Worm (Caenorhabditis elegans) whole organism, midembryonic: ENCODE results near the gene clec-5.

ENCODE experiments used
- T22C8.4 ChIP-seq: fragments of 200-800 bp; sonication (Bioruptor generic); IDR thresholded peaks from 2 replicates; pipeline ENCODE4 v1.3.6; 2022; ENCODE audit warnings: missing genetic modification characterization, missing compliant biosample characterization
- cog-1 ChIP-seq: sonication (generic microtip); optimal IDR thresholded peaks from 2 replicates; lab custom pipeline; 2016; ENCODE audit warnings: missing genetic modification characterization, missing compliant biosample characterization
- flt-1 ChIP-seq: fragments of 200-800 bp; sonication (Bioruptor generic); IDR thresholded peaks from 2 replicates; pipeline ENCODE4 v1.3.6; 2022; ENCODE audit warnings: missing genetic modification characterization, missing compliant biosample characterization
- klf-2 ChIP-seq: fragments of 200-800 bp; sonication (Bioruptor generic); conservative IDR thresholded peaks from 2 replicates; pipeline ENCODE4 v1.3.6; 2022; ENCODE audit warnings: missing genetic modification reagents, missing genetic modification characterization, missing compliant biosample characterization
- med-1 ChIP-seq: sonication (generic microtip); optimal IDR thresholded peaks from 2 replicates; lab custom pipeline; 2017; ENCODE audit warnings: missing genetic modification characterization, mild to moderate bottlenecking, missing compliant biosample characterization, antibody characterized with exemption, missing genetic modification reagents; ENCODE audit not compliant: insufficient read depth
- ref-1 ChIP-seq: fragments of 200-800 bp; sonication (Bioruptor generic); conservative IDR thresholded peaks from 2 replicates; pipeline ENCODE4 v1.3.6; 2022; ENCODE audit warnings: missing genetic modification reagents, missing genetic modification characterization, missing compliant biosample characterization
- tab-1 ChIP-seq: fragments of 200-800 bp; sonication (Bioruptor generic); IDR thresholded peaks from 2 replicates; pipeline ENCODE4 v1.3.6; 2022; ENCODE audit warnings: missing genetic modification characterization, missing compliant biosample characterization
- ztf-23 ChIP-seq: fragments of 200-800 bp; sonication (Bioruptor generic); IDR thresholded peaks from 2 replicates; pipeline ENCODE4 v1.3.6; 2022; ENCODE audit warnings: missing genetic modification reagents, missing genetic modification characterization, missing compliant biosample characterization
- ztf-29 ChIP-seq: fragments of 200-800 bp; sonication (Bioruptor generic); IDR thresholded peaks from 2 replicates; pipeline ENCODE4 v1.3.6; 2022; ENCODE audit warnings: missing genetic modification reagents, missing genetic modification characterization, missing compliant biosample characterization

clec-5 gene

ce11 chrIII:4870478-4870877 lies 12.9 kb downstream of the clec-5 start, which contains the start of gene gipc-1:
TSS of gene gipc-1 (plus strand) at chrIII:4870778.
- TF ChIP-seq ref-1 (GFP tag; lab: Robert Waterston, UW): no peak
- TF ChIP-seq cog-1 (tag; lab: Kevin White, UChicago): no peak
- no peak for TF ChIP-seq med-1 (GFP tag; lab: Kevin White, UChicago)
- TF ChIP-seq flt-1 (GFP tag; lab: Robert Waterston, UW): no peak
- TF ChIP-seq ztf-23 (GFP tag; lab: Robert Waterston, UW): no peak

DNA sequence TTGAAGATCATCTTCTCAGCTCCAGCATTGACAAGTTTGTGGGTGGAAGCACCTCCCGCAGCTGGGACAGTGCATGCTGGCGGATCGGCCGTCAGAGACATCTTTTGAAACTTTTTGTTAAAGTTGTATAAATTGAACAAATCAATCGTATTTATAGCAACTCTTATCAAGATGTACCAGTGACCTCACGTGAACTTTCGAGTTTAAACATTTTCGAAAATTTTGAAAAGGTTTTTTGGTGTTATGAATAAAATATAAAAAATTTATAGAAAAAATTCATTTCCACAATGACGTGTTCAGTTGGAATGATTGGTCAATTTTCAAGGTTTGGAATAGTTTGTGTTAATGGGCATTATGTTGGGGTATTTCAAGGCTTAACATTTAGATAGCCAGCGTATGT lies 14.8 kb downstream of the clec-5 start, which contains the start of the genes msd-4 and C35D10.3:
TSS of gene msd-4 (minus strand) at position 101 of the 400 bp plus-strand sequence.
TSS of gene C35D10.3 (plus strand) at position 279 of the 400 bp plus-strand sequence.
- no peak for TF ChIP-seq klf-2 (GFP tag; lab: Robert Waterston, UW)
- no peak for TF ChIP-seq T22C8.4 (GFP tag; lab: Robert Waterston, UW)
- no peak for TF ChIP-seq med-1 (GFP tag; lab: Kevin White, UChicago)
- TF ChIP-seq cog-1 (tag; lab: Kevin White, UChicago): no peak
- no peak for TF ChIP-seq ref-1 (GFP tag; lab: Robert Waterston, UW)

DNA sequence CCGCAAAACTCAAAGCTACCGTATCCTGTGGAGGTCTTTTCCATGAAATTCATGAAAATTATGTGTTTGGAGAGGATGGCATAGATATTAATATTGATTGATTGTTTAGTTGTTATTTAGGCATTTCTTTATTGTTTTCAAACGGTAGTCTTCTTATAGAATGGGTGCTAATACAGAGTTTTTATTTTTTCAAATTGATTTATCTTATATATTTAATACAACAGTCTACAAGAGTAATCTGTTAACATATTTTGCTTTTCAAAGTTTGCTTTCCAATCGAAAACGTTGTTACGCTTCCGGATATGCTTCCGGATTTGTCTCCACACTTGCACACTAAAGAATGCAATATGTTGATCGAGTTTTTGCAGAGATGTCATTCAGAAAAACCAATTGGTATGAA lies 16.6 kb downstream of the clec-5 start, which contains the start of gene C35D10.17:
TSS of gene C35D10.17 (plus strand) at position 301 of the 400 bp plus-strand sequence.
- TF ChIP-seq klf-2 (GFP tag; lab: Robert Waterston, UW): no peak
- TF ChIP-seq ztf-23 (GFP tag; lab: Robert Waterston, UW): no peak
- no peak for TF ChIP-seq med-1 (GFP tag; lab: Kevin White, UChicago)
- TF ChIP-seq ztf-29: no peak
- TF ChIP-seq ref-1 (GFP tag; lab: Robert Waterston, UW): no peak
- no peak for TF ChIP-seq flt-1 (GFP tag; lab: Robert Waterston, UW)
- TF ChIP-seq T22C8.4 (GFP tag; lab: Robert Waterston, UW): no peak
- TF ChIP-seq tab-1 (GFP tag; lab: Robert Waterston, UW): no peak
- no peak for TF ChIP-seq cog-1 (tag; lab: Kevin White, UChicago)

ce11 chrIII:4863127-4863526 lies 20.3 kb downstream of the clec-5 start, which contains the start of gene coq-8:
TSS of gene coq-8 (plus strand) at chrIII:4863427.
- TF ChIP-seq ztf-29 (no peak), ref-1 (GFP tag; lab: Robert Waterston, UW) (no peak), T22C8.4 (GFP tag; lab: Robert Waterston, UW) (no peak), cog-1 (tag; lab: Kevin White, UChicago) (no peak), klf-2 (GFP tag; lab: Robert Waterston, UW) (no peak), ztf-23 (GFP tag; lab: Robert Waterston, UW) (no peak), tab-1 (GFP tag; lab: Robert Waterston, UW) (no peak), flt-1 (GFP tag; lab: Robert Waterston, UW) (no peak), med-1 (GFP tag; lab: Kevin White, UChicago) (no peak)

- TF ChIP-seq ref-1 (GFP tag; lab: Robert Waterston, UW): no peak
- no peak for TF ChIP-seq klf-2 (GFP tag; lab: Robert Waterston, UW)
- no peak for TF ChIP-seq cog-1 (tag; lab: Kevin White, UChicago)
- no peak for TF ChIP-seq tab-1 (GFP tag; lab: Robert Waterston, UW)
- no peak for TF ChIP-seq med-1 (GFP tag; lab: Kevin White, UChicago)
- TF ChIP-seq ztf-23 (GFP tag; lab: Robert Waterston, UW): no peak
- no peak for TF ChIP-seq ztf-29
- no peak for TF ChIP-seq flt-1 (GFP tag; lab: Robert Waterston, UW)
- TF ChIP-seq T22C8.4 (GFP tag; lab: Robert Waterston, UW): no peak
Observed at ce11 chrIII:4861744-4862401, 21.5 kb downstream of the clec-5 start, which contains the start of the genes C35D10.10 and C35D10.5. TSS of gene C35D10.10 (minus strand) at chrIII:4861794. TSS of gene C35D10.5 (plus strand) at chrIII:4862351.

- TF ChIP-seq med-1 (GFP tag; lab: Kevin White, UChicago): no peak
- TF ChIP-seq ref-1 (GFP tag; lab: Robert Waterston, UW): no peak
- no peak for TF ChIP-seq ztf-23 (GFP tag; lab: Robert Waterston, UW)
- no peak for TF ChIP-seq T22C8.4 (GFP tag; lab: Robert Waterston, UW)
- TF ChIP-seq cog-1 (tag; lab: Kevin White, UChicago): no peak
- no peak for TF ChIP-seq klf-2 (GFP tag; lab: Robert Waterston, UW)
Observed at ce11 chrIII:4859039-4859438, 24.4 kb downstream of the clec-5 start, which contains the start of gene C35D10.6. TSS of gene C35D10.6 (plus strand) at chrIII:4859339.

DNA sequence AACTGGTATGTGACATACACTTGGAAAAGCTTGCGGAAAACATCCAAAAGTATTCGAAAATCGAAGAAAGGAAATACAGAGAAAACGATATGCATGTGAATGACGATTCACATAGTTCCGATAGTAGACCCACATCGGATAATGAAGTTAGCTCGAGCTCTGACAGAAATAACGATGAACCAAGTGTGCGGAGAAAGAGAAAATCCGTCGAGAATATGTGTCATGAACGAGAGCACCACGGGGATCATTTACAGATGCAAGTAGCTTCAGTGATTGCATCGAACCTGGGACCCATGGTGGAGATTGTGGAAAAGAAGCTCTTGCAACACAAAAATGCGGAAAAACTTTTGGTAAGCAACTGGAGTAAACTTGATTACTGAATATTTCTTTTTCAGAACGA lies 26.4 kb downstream of the clec-5 start:
- TF ChIP-seq tab-1 (GFP tag; lab: Robert Waterston, UW): no peak
- TF ChIP-seq flt-1 (GFP tag; lab: Robert Waterston, UW): no peak
- TF ChIP-seq T22C8.4 (GFP tag; lab: Robert Waterston, UW): no peak
- no peak for TF ChIP-seq cog-1 (tag; lab: Kevin White, UChicago)
- no peak for TF ChIP-seq klf-2 (GFP tag; lab: Robert Waterston, UW)
- TF ChIP-seq ztf-29: no peak

- TF ChIP-seq med-1 (GFP tag; lab: Kevin White, UChicago) (no peak), klf-2 (GFP tag; lab: Robert Waterston, UW) (no peak), flt-1 (GFP tag; lab: Robert Waterston, UW) (no peak), ref-1 (GFP tag; lab: Robert Waterston, UW) (no peak), ztf-29 (no peak), tab-1 (GFP tag; lab: Robert Waterston, UW) (no peak), cog-1 (tag; lab: Kevin White, UChicago) (no peak), ztf-23 (GFP tag; lab: Robert Waterston, UW) (no peak), T22C8.4 (GFP tag; lab: Robert Waterston, UW) (no peak)
Observed at ce11 chrIII:4856109-4856508, 27.3 kb downstream of the clec-5 start, which contains the start of gene C35D10.7. TSS of gene C35D10.7 (plus strand) at chrIII:4856193.

ce11 chrIII:4854918-4855317 lies 28.5 kb downstream of the clec-5 start, which contains the start of gene C35D10.8:
TSS of gene C35D10.8 (plus strand) at chrIII:4855218.
- TF ChIP-seq tab-1 (GFP tag; lab: Robert Waterston, UW): no peak
